Worm (Caenorhabditis elegans) whole organism, late embryonic: ENCODE results near the gene ttx-1.

Source experiments
- ama-1 ChIP-seq: fragments of 150-350 bp; optimal IDR thresholded peaks from 2 replicates; lab custom pipeline; 2014
- ceh-2 ChIP-seq: sonication (generic microtip); optimal IDR thresholded peaks from 2 replicates; lab custom pipeline; 2016; ENCODE audit warnings: missing genotype, missing genetic modification characterization, missing compliant biosample characterization
- elt-4 ChIP-seq: sonication (generic microtip); optimal IDR thresholded peaks from 2 replicates; lab custom pipeline; 2016; ENCODE audit warnings: missing genetic modification characterization, missing compliant biosample characterization
- pqm-1 ChIP-seq: sonication (generic microtip); optimal IDR thresholded peaks from 2 replicates; lab custom pipeline; 2016; ENCODE audit warnings: missing genetic modification characterization, missing compliant biosample characterization

- TF ChIP-seq ama-1 (lab: Kevin White, UChicago) = no peak
- no peak for TF ChIP-seq elt-4 (tag; lab: Kevin White, UChicago)
- TF ChIP-seq ceh-2 (tag; lab: Kevin White, UChicago) = no peak
- no peak for TF ChIP-seq pqm-1 (tag; lab: Kevin White, UChicago)
Measured at ce11 chrV:20022996-20023456, 41.0 kb downstream of the ttx-1 start, which contains the start of gene lgc-55.
